Worm (Caenorhabditis elegans) whole organism, L4 larva: ENCODE results near the gene T19D2.3.

Source experiments
- dve-1 ChIP-seq: sonication (generic microtip); optimal IDR thresholded peaks from 2 replicates; lab custom pipeline; 2017; ENCODE audit warnings: antibody characterized with exemption, mild to moderate bottlenecking, missing genetic modification characterization, missing compliant biosample characterization; ENCODE audit not compliant: insufficient read depth
- fkh-10 ChIP-seq: fragments of 150-350 bp; optimal IDR thresholded peaks from 2 replicates; lab custom pipeline; 2014; ENCODE audit warnings: missing biosample characterization, missing genetic modification reagents, missing genetic modification characterization
- lin-13 ChIP-seq: fragments of 150-350 bp; optimal IDR thresholded peaks from 2 replicates; lab custom pipeline; 2014; ENCODE audit warnings: missing biosample characterization, missing genetic modification reagents, missing genetic modification characterization
- nhr-102 ChIP-seq: sonication (generic microtip); optimal IDR thresholded peaks from 2 replicates; lab custom pipeline; 2016; ENCODE audit warnings: mild to moderate bottlenecking, missing genetic modification characterization, moderate library complexity, missing compliant biosample characterization
- nhr-237 ChIP-seq: sonication (generic microtip); optimal IDR thresholded peaks from 2 replicates; lab custom pipeline; 2017; ENCODE audit warnings: missing biosample characterization, missing genetic modification characterization
- nhr-77 ChIP-seq: fragments of 150-350 bp; optimal IDR thresholded peaks from 2 replicates; lab custom pipeline; 2014; ENCODE audit warnings: missing biosample characterization, missing genetic modification characterization
- spr-3 ChIP-seq: fragments of 200-800 bp; sonication (Bioruptor generic); optimal IDR thresholded peaks from 2 replicates; lab custom pipeline; 2018; ENCODE audit warnings: mild to moderate bottlenecking, missing genetic modification characterization, missing compliant biosample characterization
- ztf-11 ChIP-seq: fragments of 150-350 bp; optimal IDR thresholded peaks from 2 replicates; lab custom pipeline; 2014; ENCODE audit warnings: missing biosample characterization, missing genetic modification characterization

- no peak for TF ChIP-seq nhr-77 (tag; lab: Kevin White, UChicago)
- no peak for TF ChIP-seq ztf-11
- no peak for TF ChIP-seq dve-1
- no peak for TF ChIP-seq fkh-10
- no peak for TF ChIP-seq nhr-102
- no peak for TF ChIP-seq spr-3
- no peak for TF ChIP-seq nhr-237
- no peak for TF ChIP-seq lin-13
Measured at ce11 chrX:3918182-3918581, 20.9 kb upstream of the T19D2.3 start.
